Fruit fly (Drosophila melanogaster) whole organism, embryonic: Measurements from ENCODE around the gene CG17364.
A peak's percentile ranks its signal among the peaks of the same experiment; 100 is the strongest.

Experiments used
- CG10267 ChIP-seq: fragments of 200-800 bp; sonication (Bioruptor generic); optimal IDR thresholded peaks from 2 replicates; lab custom pipeline; 2018; ENCODE audit warnings: missing biosample characterization, mild to moderate bottlenecking, missing genetic modification characterization, moderate library complexity
- CG15479 ChIP-seq: fragments of 200-800 bp; sonication (Bioruptor generic); optimal IDR thresholded peaks from 3 replicates; lab custom pipeline; 2019; ENCODE audit warnings: missing biosample characterization, mild to moderate bottlenecking, missing genetic modification characterization, moderate library complexity
- CG1647 ChIP-seq: fragments of 200-800 bp; sonication (Bioruptor generic); optimal IDR thresholded peaks from 3 replicates; lab custom pipeline; 2016; ENCODE audit warnings: missing biosample characterization, missing genetic modification characterization
- CG16779 ChIP-seq: fragments of 200-800 bp; sonication (Bioruptor generic); IDR thresholded peaks from 2 replicates; pipeline ENCODE4 v1.3.6; 2022; ENCODE audit warnings: missing biosample characterization, missing genetic modification characterization
- CG17568 ChIP-seq: fragments of 200-800 bp; sonication (Bioruptor generic); optimal IDR thresholded peaks from 2 replicates; lab custom pipeline; 2018; ENCODE audit warnings: missing biosample characterization, mild to moderate bottlenecking, missing genetic modification characterization, moderate library complexity
- CG17829 ChIP-seq: fragments of 200-800 bp; optimal IDR thresholded peaks from 2 replicates; lab custom pipeline; 2019; ENCODE audit warnings: missing biosample characterization, mild to moderate bottlenecking, missing genetic modification characterization, moderate library complexity
- CG18011 ChIP-seq: fragments of 200-800 bp; sonication (Bioruptor generic); optimal IDR thresholded peaks from 2 replicates; lab custom pipeline; 2017; ENCODE audit warnings: missing biosample characterization, missing genetic modification characterization, mild to moderate bottlenecking, moderate library complexity, missing genotype
- CG18599 ChIP-seq: fragments of 200-800 bp; sonication (Bioruptor generic); optimal IDR thresholded peaks from 3 replicates; lab custom pipeline; 2017; ENCODE audit warnings: missing biosample characterization, missing genetic modification characterization, mild to moderate bottlenecking, moderate library complexity, missing genetic modification reagents
- CG2202 ChIP-seq: fragments of 200-800 bp; sonication (Bioruptor generic); optimal IDR thresholded peaks from 2 replicates; lab custom pipeline; 2018; ENCODE audit warnings: missing biosample characterization, mild to moderate bottlenecking, missing genetic modification characterization
- CG32532 ChIP-seq: fragments of 200-800 bp; sonication (Bioruptor generic); IDR thresholded peaks from 2 replicates; pipeline ENCODE4 v1.3.6; 2022; ENCODE audit warnings: missing biosample characterization, missing genetic modification characterization
- CG3838 ChIP-seq: fragments of 200-800 bp; sonication (Bioruptor generic); optimal IDR thresholded peaks from 3 replicates; lab custom pipeline; 2016; ENCODE audit warnings: missing biosample characterization, missing genetic modification characterization
- CG6175 ChIP-seq: fragments of 200-800 bp; sonication (Bioruptor generic); IDR thresholded peaks from 3 replicates; pipeline ENCODE4 v1.3.6; 2022; ENCODE audit warnings: missing biosample characterization, missing genetic modification characterization
- CG8290 ChIP-seq, 3 experiments: fragments of 200-800 bp; sonication (Bioruptor generic); optimal IDR thresholded peaks; 2 replicates each; lab custom pipeline; 2016 to 2019; ENCODE audit warnings: missing biosample characterization in 3 of 3, missing genetic modification characterization in 3 of 3, mild to moderate bottlenecking in 2 of 3, moderate library complexity in 1 of 3
- CG8359 ChIP-seq: fragments of 200-800 bp; sonication (Bioruptor generic); optimal IDR thresholded peaks from 2 replicates; lab custom pipeline; 2017; ENCODE audit warnings: missing biosample characterization, mild to moderate bottlenecking, missing genetic modification characterization, borderline replicate concordance
- CG9727 ChIP-seq: fragments of 200-800 bp; sonication (Bioruptor generic); optimal IDR thresholded peaks from 3 replicates; lab custom pipeline; 2017; ENCODE audit warnings: missing biosample characterization, mild to moderate bottlenecking, missing genetic modification characterization
- Dad ChIP-seq: fragments of 200-800 bp; sonication (Bioruptor generic); optimal IDR thresholded peaks from 3 replicates; lab custom pipeline; 2016; ENCODE audit warnings: missing biosample characterization, missing genetic modification characterization
- Dek ChIP-seq: fragments of 200-800 bp; sonication (Bioruptor generic); optimal IDR thresholded peaks from 3 replicates; lab custom pipeline; 2019; ENCODE audit warnings: missing biosample characterization, mild to moderate bottlenecking, missing genetic modification characterization, moderate library complexity
- Fer3 ChIP-seq: fragments of 200-800 bp; sonication (Bioruptor generic); optimal IDR thresholded peaks from 2 replicates; lab custom pipeline; 2018; ENCODE audit warnings: missing biosample characterization, mild to moderate bottlenecking, missing genetic modification characterization, moderate library complexity
- Gsc ChIP-seq: fragments of 200-800 bp; sonication (Bioruptor generic); IDR thresholded peaks from 2 replicates; pipeline ENCODE4 v1.3.6; 2022; ENCODE audit warnings: missing biosample characterization, missing genetic modification characterization
- Hr3 ChIP-seq: fragments of 200-800 bp; sonication (Bioruptor generic); optimal IDR thresholded peaks from 3 replicates; lab custom pipeline; 2016; ENCODE audit warnings: missing biosample characterization, missing genetic modification characterization
- Hsf ChIP-seq: fragments of 200-800 bp; sonication (Bioruptor generic); optimal IDR thresholded peaks from 3 replicates; lab custom pipeline; 2016; ENCODE audit warnings: missing biosample characterization, missing genetic modification characterization
- Lim3 ChIP-seq: fragments of 200-800 bp; sonication (Bioruptor generic); IDR thresholded peaks from 2 replicates; pipeline ENCODE4 v1.3.6; 2022; ENCODE audit warnings: missing biosample characterization, missing genetic modification characterization
- Max ChIP-seq: fragments of 200-800 bp; sonication (Bioruptor generic); optimal IDR thresholded peaks from 2 replicates; lab custom pipeline; 2016; ENCODE audit warnings: missing biosample characterization, mild to moderate bottlenecking, missing genetic modification characterization
- Mes4 ChIP-seq: fragments of 200-800 bp; sonication (Bioruptor generic); optimal IDR thresholded peaks from 2 replicates; lab custom pipeline; 2016; ENCODE audit warnings: missing biosample characterization, missing genetic modification characterization
- TFAM ChIP-seq: fragments of 200-800 bp; sonication (Bioruptor generic); optimal IDR thresholded peaks from 2 replicates; lab custom pipeline; 2017; ENCODE audit warnings: missing biosample characterization, missing genetic modification characterization, inconsistent platforms
- Usf ChIP-seq: fragments of 200-800 bp; sonication (Bioruptor generic); optimal IDR thresholded peaks from 2 replicates; lab custom pipeline; 2017; ENCODE audit warnings: missing genotype, missing biosample characterization, missing genetic modification characterization
- ase ChIP-seq: fragments of 200-800 bp; sonication (Bioruptor generic); IDR thresholded peaks from 3 replicates; pipeline ENCODE4 v1.3.6; 2022; ENCODE audit warnings: missing biosample characterization, missing genetic modification characterization
- ato ChIP-seq: fragments of 200-800 bp; sonication (Bioruptor generic); IDR thresholded peaks from 2 replicates; pipeline ENCODE4 v1.3.6; 2022; ENCODE audit warnings: missing biosample characterization, missing genetic modification characterization; ENCODE audit not compliant: partially characterized antibody
- bbx ChIP-seq: fragments of 200-800 bp; sonication (Bioruptor generic); IDR thresholded peaks from 2 replicates; pipeline ENCODE4 v1.3.6; 2022; ENCODE audit warnings: missing biosample characterization, missing genetic modification characterization; ENCODE audit not compliant: partially characterized antibody
- cas ChIP-seq: fragments of 200-800 bp; sonication (Bioruptor generic); IDR thresholded peaks from 2 replicates; pipeline ENCODE4 v1.3.6; 2022; ENCODE audit warnings: missing biosample characterization, missing genetic modification characterization
- da ChIP-seq: fragments of 200-800 bp; sonication (Bioruptor generic); optimal IDR thresholded peaks from 2 replicates; lab custom pipeline; 2016; ENCODE audit warnings: missing biosample characterization, missing genetic modification characterization
- dmrt99B ChIP-seq: fragments of 200-800 bp; sonication (Bioruptor generic); optimal IDR thresholded peaks from 2 replicates; lab custom pipeline; 2018; ENCODE audit warnings: missing biosample characterization, mild to moderate bottlenecking, missing genetic modification characterization, moderate library complexity
- dpn ChIP-seq, 2 experiments: fragments of 200-800 bp; sonication (Bioruptor generic); optimal IDR thresholded peaks; 3 replicates each; lab custom pipeline; 2016; ENCODE audit warnings: missing biosample characterization in 2 of 2, missing genetic modification characterization in 2 of 2
- fd64A ChIP-seq: fragments of 200-800 bp; sonication (Bioruptor generic); optimal IDR thresholded peaks from 3 replicates; lab custom pipeline; 2018; ENCODE audit warnings: missing biosample characterization, mild to moderate bottlenecking, missing genetic modification characterization
- gce ChIP-seq: fragments of 200-800 bp; sonication (Bioruptor generic); IDR thresholded peaks from 3 replicates; pipeline ENCODE4 v1.3.6; 2022; ENCODE audit warnings: missing biosample characterization, missing genetic modification characterization
- gcm2 ChIP-seq: fragments of 200-800 bp; sonication (Bioruptor generic); optimal IDR thresholded peaks from 2 replicates; lab custom pipeline; 2016; ENCODE audit warnings: missing biosample characterization, missing genetic modification characterization
- gfzf ChIP-seq: fragments of 200-800 bp; sonication (Bioruptor generic); optimal IDR thresholded peaks from 2 replicates; lab custom pipeline; 2016; ENCODE audit warnings: missing biosample characterization, mild to moderate bottlenecking, missing genetic modification characterization, moderate library complexity
- gsb ChIP-seq: fragments of 200-800 bp; sonication (Bioruptor generic); IDR thresholded peaks from 2 replicates; pipeline ENCODE4 v1.3.6; 2022; ENCODE audit warnings: missing biosample characterization, missing genetic modification characterization
- jing ChIP-seq: fragments of 200-800 bp; sonication (Bioruptor generic); optimal IDR thresholded peaks from 2 replicates; lab custom pipeline; 2018; ENCODE audit warnings: missing biosample characterization, mild to moderate bottlenecking, missing genetic modification characterization
- lab ChIP-seq: fragments of 200-800 bp; sonication (Bioruptor generic); optimal IDR thresholded peaks from 3 replicates; lab custom pipeline; 2017; ENCODE audit warnings: missing biosample characterization, missing genetic modification characterization, mild to moderate bottlenecking, moderate library complexity, missing genetic modification reagents
- mam ChIP-seq: fragments of 200-800 bp; sonication (Bioruptor generic); optimal IDR thresholded peaks from 3 replicates; lab custom pipeline; 2016; ENCODE audit warnings: missing biosample characterization, missing genetic modification characterization
- nerfin-1 ChIP-seq: fragments of 200-800 bp; sonication (Bioruptor generic); optimal IDR thresholded peaks from 3 replicates; lab custom pipeline; 2019; ENCODE audit warnings: missing biosample characterization, mild to moderate bottlenecking, missing genetic modification characterization, moderate library complexity
- odd ChIP-seq: fragments of 200-800 bp; sonication (Bioruptor generic); optimal IDR thresholded peaks from 2 replicates; lab custom pipeline; 2017; ENCODE audit warnings: missing biosample characterization, mild to moderate bottlenecking, missing genetic modification characterization
- row ChIP-seq: fragments of 200-800 bp; sonication (Bioruptor generic); IDR thresholded peaks from 3 replicates; pipeline ENCODE4 v1.3.6; 2022; ENCODE audit warnings: missing biosample characterization, missing genetic modification characterization
- run ChIP-seq: fragments of 200-800 bp; sonication (Bioruptor generic); optimal IDR thresholded peaks from 3 replicates; lab custom pipeline; 2018; ENCODE audit warnings: missing biosample characterization, mild to moderate bottlenecking, missing genetic modification characterization
- slbo ChIP-seq: fragments of 200-800 bp; sonication (Bioruptor generic); IDR thresholded peaks from 2 replicates; pipeline ENCODE4 v1.3.6; 2022; ENCODE audit warnings: missing biosample characterization, missing genetic modification characterization
- ssp ChIP-seq: fragments of 200-800 bp; sonication (Bioruptor generic); IDR thresholded peaks from 2 replicates; pipeline ENCODE4 v1.3.6; 2022; ENCODE audit warnings: missing biosample characterization, missing genetic modification characterization
- tio ChIP-seq: fragments of 200-800 bp; sonication (Bioruptor generic); optimal IDR thresholded peaks from 2 replicates; lab custom pipeline; 2017; ENCODE audit warnings: missing biosample characterization, missing genetic modification characterization, inconsistent platforms
- trh ChIP-seq: fragments of 200-800 bp; sonication (Bioruptor generic); optimal IDR thresholded peaks from 2 replicates; lab custom pipeline; 2016; ENCODE audit warnings: missing biosample characterization, missing genetic modification characterization
- ttk ChIP-seq: fragments of 200-800 bp; sonication (Bioruptor generic); IDR thresholded peaks from 2 replicates; pipeline ENCODE4 v2.1.2; 2022; ENCODE audit warnings: missing biosample characterization, missing genetic modification characterization

The CG17364 gene

dm6 chr3L:13957212-13957668 lies 36.0 kb downstream of the CG17364 start (continued):
- TF ChIP-seq ase (GFP tag; lab: Robert Waterston, UW) (no peak), Mes4 (no peak), CG17568 (no peak), trh (GFP tag; lab: Kevin White, UChicago) (peak; percentile 3), ttk (GFP tag; lab: Robert Waterston, UW) (peak; percentile 51; the same call in 1 of the 2 replicates), lab (GFP tag; lab: Kevin White, UChicago) (peak; percentile 50), Lim3 (GFP tag; lab: Robert Waterston, UW) (no peak), Dad (GFP tag; lab: Kevin White, UChicago) (no peak), CG2202 (tag; lab: Kevin White, UChicago) (peak; percentile 36), jing (peak; percentile 30), fd64A (no peak), bbx (no peak), row (GFP tag; lab: Robert Waterston, UW) (peak; percentile 59), ssp (GFP tag; lab: Robert Waterston, UW) (0 out of 2 replicates have a peak, but pooled peaks have one; percentile 29), CG18011 (GFP tag; lab: Kevin White, UChicago) (no peak), gce (GFP tag; lab: Robert Waterston, UW) (no peak), CG10267 (tag; lab: Kevin White, UChicago) (peak; percentile 79), CG18599 (GFP tag; lab: Kevin White, UChicago) (peak; percentile 67), Gsc (GFP tag; lab: Robert Waterston, UW) (no peak), slbo (peak; percentile 25; the same call in 1 of the 2 replicates), nerfin-1 (tag; lab: Kevin White, UChicago) (peak; percentile 71), ato (GFP tag; lab: Robert Waterston, UW) (no peak), TFAM (peak; percentile 45), run (tag; lab: Kevin White, UChicago) (peak; percentile 46), Hsf (peak; percentile 71), CG8290 (GFP tag; optimal IDR thresholded peaks at IDR 0.05; lab: Kevin White, UChicago) (peak; percentile 42), CG8290 (tag; optimal IDR thresholded peaks at IDR 0.05; lab: Kevin White, UChicago) (no peak), cas (GFP tag; lab: Robert Waterston, UW) (no peak), gfzf (GFP tag; lab: Kevin White, UChicago) (no peak), da (no peak), gcm2 (no peak), mam (no peak), CG15479 (no peak), odd (GFP tag; lab: Kevin White, UChicago) (peak; percentile 64), Usf (GFP tag; lab: Kevin White, UChicago) (peak; percentile 40), CG9727 (peak; percentile 89), dpn (GFP tag; optimal IDR thresholded peaks at IDR 0.05; lab: Kevin White, UChicago) (peak in 1 of 2 experiments; percentile 46), CG32532 (GFP tag; lab: Robert Waterston, UW) (no peak; the same call in 1 of the 2 replicates), Max (GFP tag; lab: Kevin White, UChicago) (peak; percentile 55), CG8359 (peak; percentile 39), Hr3 (GFP tag; lab: Kevin White, UChicago) (peak; percentile 76), tio (peak; percentile 78), CG6175 (GFP tag; lab: Robert Waterston, UW) (no peak), CG1647 (GFP tag; lab: Kevin White, UChicago) (no peak), CG3838 (GFP tag; lab: Kevin White, UChicago) (no peak), dmrt99B (tag; lab: Kevin White, UChicago) (peak; percentile 84), Fer3 (tag; lab: Kevin White, UChicago) (peak; percentile 52), CG16779 (no peak), gsb (GFP tag; lab: Robert Waterston, UW) (no peak), CG17829 (tag; lab: Kevin White, UChicago) (peak; percentile 76), Dek (tag; lab: Kevin White, UChicago) (peak; percentile 42)
